Worm (Caenorhabditis elegans) whole organism, mixed stage, embryonic: ENCODE results near the gene E02H1.5.

Experiments used
- ces-1 ChIP-seq: fragments of 150-350 bp; optimal IDR thresholded peaks from 2 replicates; lab custom pipeline; 2014; ENCODE audit warnings: missing biosample characterization, missing genetic modification reagents, missing genetic modification characterization
- lin-13 ChIP-seq: fragments of 150-350 bp; optimal IDR thresholded peaks from 2 replicates; lab custom pipeline; 2014; ENCODE audit warnings: missing biosample characterization, missing genetic modification characterization
- lsy-2 ChIP-seq: fragments of 150-350 bp; optimal IDR thresholded peaks from 2 replicates; lab custom pipeline; 2014; ENCODE audit warnings: missing biosample characterization, missing genetic modification characterization
- mab-5 ChIP-seq: fragments of 150-350 bp; optimal IDR thresholded peaks from 2 replicates; lab custom pipeline; 2014; ENCODE audit warnings: missing biosample characterization, missing genetic modification characterization
- nhr-237 ChIP-seq: fragments of 150-350 bp; optimal IDR thresholded peaks from 2 replicates; lab custom pipeline; 2014; ENCODE audit warnings: missing biosample characterization, missing genetic modification characterization
- pha-4 ChIP-seq: fragments of 150-350 bp; optimal IDR thresholded peaks from 2 replicates; lab custom pipeline; 2018; ENCODE audit warnings: missing biosample characterization, missing genetic modification reagents, missing genetic modification characterization
- snpc-4 ChIP-seq: fragments of 150-350 bp; optimal IDR thresholded peaks from 2 replicates; lab custom pipeline; 2014; ENCODE audit warnings: missing biosample characterization, missing genetic modification characterization
- sptf-1 ChIP-seq: sonication (generic microtip); optimal IDR thresholded peaks from 2 replicates; lab custom pipeline; 2017; ENCODE audit warnings: mild to moderate bottlenecking, missing genetic modification characterization, moderate library complexity, missing compliant biosample characterization
- unc-62 ChIP-seq: fragments of 150-350 bp; optimal IDR thresholded peaks from 2 replicates; lab custom pipeline; 2014; ENCODE audit warnings: missing biosample characterization, missing genetic modification reagents, missing genetic modification characterization
- ztf-11 ChIP-seq: fragments of 150-350 bp; optimal IDR thresholded peaks from 2 replicates; lab custom pipeline; 2014; ENCODE audit warnings: missing biosample characterization, missing genetic modification characterization

- no peak for TF ChIP-seq lsy-2
- TF ChIP-seq pha-4 = no peak
- no peak for TF ChIP-seq sptf-1 (tag; lab: Kevin White, UChicago)
- TF ChIP-seq snpc-4 = no peak
- TF ChIP-seq nhr-237 (tag; lab: Kevin White, UChicago) = no peak
- TF ChIP-seq lin-13 = no peak
- TF ChIP-seq unc-62 (GFP tag; lab: Kevin White, UChicago) = no peak
- no peak for TF ChIP-seq ces-1
- no peak for TF ChIP-seq ztf-11 (tag; lab: Kevin White, UChicago)
- TF ChIP-seq mab-5 = no peak
Observed at ce11 chrII:9551536-9551935, 43.5 kb upstream of the E02H1.5 start, which contains the start of gene F35H8.12.
